Worm (Caenorhabditis elegans) whole organism, L3 larva: Measurements from ENCODE around the gene fmo-4.

Experiments
- aly-2 ChIP-seq: fragments of 150-350 bp; optimal IDR thresholded peaks from 2 replicates; lab custom pipeline; 2014; ENCODE audit warnings: missing biosample characterization, missing genetic modification characterization
- ceh-28 ChIP-seq: fragments of 150-350 bp; optimal IDR thresholded peaks from 2 replicates; lab custom pipeline; 2014; ENCODE audit warnings: missing biosample characterization, missing genetic modification reagents, missing genetic modification characterization
- jun-1 ChIP-seq: fragments of 150-350 bp; optimal IDR thresholded peaks from 2 replicates; lab custom pipeline; 2014; ENCODE audit warnings: missing biosample characterization, missing genetic modification reagents, missing genetic modification characterization
- lsy-12 ChIP-seq: sonication (generic microtip); optimal IDR thresholded peaks from 2 replicates; lab custom pipeline; 2016; ENCODE audit warnings: mild to moderate bottlenecking, missing genetic modification characterization, missing compliant biosample characterization
- nhr-25 ChIP-seq: sonication (generic microtip); optimal IDR thresholded peaks from 2 replicates; lab custom pipeline; 2017; ENCODE audit warnings: missing biosample characterization, missing genetic modification characterization
- unc-62 ChIP-seq: fragments of 150-350 bp; sonication (generic microtip); optimal IDR thresholded peaks from 4 replicates; lab custom pipeline; 2014; ENCODE audit warnings: missing biosample characterization, missing genetic modification reagents, missing genetic modification characterization
- zag-1 ChIP-seq: fragments of 150-350 bp; optimal IDR thresholded peaks from 2 replicates; lab custom pipeline; 2014; ENCODE audit warnings: missing biosample characterization, missing genetic modification characterization

ce11 chrV:13576828-13577227 lies 29.7 kb downstream of the fmo-4 start:
- TF ChIP-seq unc-62 (GFP tag; lab: Kevin White, UChicago) = no peak
- no peak for TF ChIP-seq ceh-28
- TF ChIP-seq zag-1 (tag; lab: Kevin White, UChicago) = no peak
- TF ChIP-seq lsy-12 (tag; lab: Kevin White, UChicago) = no peak
- no peak for TF ChIP-seq aly-2 (tag; lab: Kevin White, UChicago)
- TF ChIP-seq nhr-25 (tag; lab: Kevin White, UChicago) = no peak
- TF ChIP-seq jun-1 (tag; lab: Kevin White, UChicago) = no peak
